Fruit fly (Drosophila melanogaster): ENCODE results near the gene koko.

The koko gene

dm6 chr3R:18412279-18413214, 9.7 kb downstream of the koko start, which contains the start of gene CG31122 (continued):
- peak; percentile 99 for TF ChIP-seq sna (GFP tag; IDR thresholded peaks at IDR 0.05; ENCODE audit: partially characterized antibody)
- TF ChIP-seq crp (GFP tag; optimal IDR thresholded peaks at IDR 0.05): peak in 1 of 2 experiments; percentile 19
- TF ChIP-seq seq (GFP tag; IDR thresholded peaks at IDR 0.05): peak; percentile 63
- peak; percentile 96 for TF ChIP-seq knrl (GFP tag; IDR thresholded peaks at IDR 0.05; ENCODE audit: partially characterized antibody)
- TF ChIP-seq CTCF (GFP tag; optimal IDR thresholded peaks at IDR 0.05): no peak
- TF ChIP-seq zfh2 (GFP tag; optimal IDR thresholded peaks at IDR 0.05): peak; percentile 65
- TF ChIP-seq CG9797 (GFP tag; optimal IDR thresholded peaks at IDR 0.05): peak; percentile 91
- peak; percentile 28 for TF ChIP-seq CG4820 (GFP tag; optimal IDR thresholded peaks at IDR 0.05)
- TF ChIP-seq zfh1 (GFP tag; IDR thresholded peaks at IDR 0.05): 0 out of 3 replicates have a peak, but pooled peaks have one; percentile 12
- TF ChIP-seq Ets65A (GFP tag): peak; percentile 86

- TF ChIP-seq Ets65A (GFP tag) (peak; percentile 16), Dfd (GFP tag; optimal IDR thresholded peaks at IDR 0.05) (peak in 1 of 2 experiments; percentile 24), CG11398 (GFP tag; optimal IDR thresholded peaks at IDR 0.05) (no peak), CG11504 (tag; optimal IDR thresholded peaks at IDR 0.05) (peak; percentile 71), CG8478 (optimal IDR thresholded peaks at IDR 0.05) (peak; percentile 70), Aef1 (GFP tag; IDR thresholded peaks at IDR 0.05) (no peak), ham (GFP tag; IDR thresholded peaks at IDR 0.05) (no peak)
These were observed 19.6 kb downstream of the koko start for dm6 chr3R:18422446-18422845.

- TF ChIP-seq bcd (GFP tag; optimal IDR thresholded peaks at IDR 0.05) (no peak), CG16813 (GFP tag; IDR thresholded peaks at IDR 0.05; ENCODE audit: partially characterized antibody) (no peak), CG10147 (GFP tag; optimal IDR thresholded peaks at IDR 0.05) (no peak), pho (GFP tag; optimal IDR thresholded peaks at IDR 0.05) (no peak), rib (GFP tag; IDR thresholded peaks at IDR 0.05) (no peak), Doc3 (GFP tag; IDR thresholded peaks at IDR 0.05; ENCODE audit: partially characterized antibody) (no peak), CG11398 (GFP tag; optimal IDR thresholded peaks at IDR 0.05) (no peak)
These were observed 20.5 kb downstream of the koko start for dm6 chr3R:18423352-18423751.

dm6 chr3R:18432905-18433304, 30.1 kb downstream of the koko start:
- TF ChIP-seq CG15073 (GFP tag; optimal IDR thresholded peaks at IDR 0.05) (no peak), CG17568 (GFP tag; optimal IDR thresholded peaks at IDR 0.05) (no peak), Hey (tag; optimal IDR thresholded peaks at IDR 0.05) (peak; percentile 81), BtbVII (GFP tag; optimal IDR thresholded peaks at IDR 0.05) (no peak), TFAM (GFP tag; optimal IDR thresholded peaks at IDR 0.05) (no peak), CG10959 (GFP tag; IDR thresholded peaks at IDR 0.05) (no peak), CG31441 (GFP tag; IDR thresholded peaks at IDR 0.05) (no peak), Dip2 (GFP tag; IDR thresholded peaks at IDR 0.05) (no peak), E2f2 (GFP tag; IDR thresholded peaks at IDR 0.05) (no peak), Hmr (GFP tag; optimal IDR thresholded peaks at IDR 0.05) (peak; percentile 13), CG2202 (tag; optimal IDR thresholded peaks at IDR 0.05) (no peak), CG16815 (GFP tag; optimal IDR thresholded peaks at IDR 0.05) (no peak), tio (GFP tag; optimal IDR thresholded peaks at IDR 0.05) (no peak), ssp (GFP tag; IDR thresholded peaks at IDR 0.05) (no peak), Lhr (GFP tag; optimal IDR thresholded peaks at IDR 0.05) (no peak), exex (tag; optimal IDR thresholded peaks at IDR 0.05) (peak; percentile 18), dimm (GFP tag; IDR thresholded peaks at IDR 0.05) (no peak), CG9437 (GFP tag; optimal IDR thresholded peaks at IDR 0.05) (no peak), chm (GFP tag; IDR thresholded peaks at IDR 0.05) (no peak), caup (GFP tag; optimal IDR thresholded peaks at IDR 0.05; ENCODE audit: severe bottlenecking) (peak; percentile 28), Dad (GFP tag; optimal IDR thresholded peaks at IDR 0.05) (no peak), CG11456 (GFP tag; IDR thresholded peaks at IDR 0.05) (0 out of 3 replicates have a peak, but pooled peaks have one; percentile 24), cwo (GFP tag; optimal IDR thresholded peaks at IDR 0.05) (peak; percentile 97), B-H2 (GFP tag; optimal IDR thresholded peaks at IDR 0.05) (no peak)
